Worm (Caenorhabditis elegans) whole organism, L4/young adult: ENCODE measurements around the gene rsks-1.
"Not testable (repeated sequence)": the region's sequence is repeated elsewhere in the genome, so short reads cannot be mapped to it uniquely, and the experiment has no call there.

Source experiments
- W03F9.2 ChIP-seq: fragments of 150-350 bp; optimal IDR thresholded peaks from 2 replicates; lab custom pipeline; 2014; ENCODE audit warnings: missing biosample characterization, missing genetic modification characterization
- dao-5 ChIP-seq: sonication (generic microtip); optimal IDR thresholded peaks from 2 replicates; lab custom pipeline; 2016; ENCODE audit warnings: missing genotype, missing genetic modification characterization, moderate library complexity, missing compliant biosample characterization
- him-1 ChIP-seq: sonication (generic microtip); optimal IDR thresholded peaks from 2 replicates; lab custom pipeline; 2016; ENCODE audit warnings: missing genotype, missing genetic modification reagents, missing genetic modification characterization, missing compliant biosample characterization

Gene rsks-1

DNA sequence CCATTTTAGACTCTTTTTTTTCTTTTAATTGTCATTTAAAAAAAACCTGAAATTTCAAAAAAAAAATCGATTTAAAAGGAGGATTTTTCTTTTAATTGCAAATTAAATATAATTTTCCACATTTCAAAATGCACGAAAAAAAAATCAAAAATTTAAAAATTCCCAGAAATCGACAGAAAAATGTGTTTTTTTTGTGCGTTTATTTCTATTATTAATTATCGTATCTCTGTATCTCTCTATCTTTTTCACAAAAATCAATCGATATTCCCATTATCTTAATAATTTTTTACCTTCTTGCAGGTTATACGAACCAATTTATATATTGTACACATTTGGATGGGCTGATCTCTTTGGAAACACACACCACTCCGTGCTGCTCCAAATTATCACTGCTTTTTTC lies at the start of gene rsks-1:
Gene rsks-1, plus strand, starts transcription at position 301 of the 400 bp plus-strand sequence.
- no peak for TF ChIP-seq dao-5 (tag; lab: Kevin White, UChicago)
- no peak for TF ChIP-seq him-1 (tag; lab: Kevin White, UChicago)
- no peak for TF ChIP-seq W03F9.2

DNA sequence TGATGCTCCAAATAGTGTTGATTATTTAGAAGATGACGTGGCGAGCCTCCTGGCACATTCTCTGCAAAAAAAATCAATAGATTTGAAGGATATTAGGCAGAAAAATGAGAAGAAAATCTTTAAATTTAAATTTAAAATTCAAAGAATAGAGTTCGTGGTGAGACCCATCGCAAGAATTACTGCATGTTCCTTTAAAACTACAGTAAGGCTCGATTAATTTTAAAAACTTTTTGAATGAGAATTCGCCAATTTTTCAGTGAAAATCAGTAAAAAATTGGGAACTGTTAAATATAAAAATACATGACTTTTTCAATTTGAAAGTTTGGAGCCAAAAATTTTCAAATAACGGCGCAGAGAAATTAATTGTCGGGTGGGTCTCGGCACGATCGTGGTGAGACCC lies 49.8 kb upstream of the rsks-1 start, which contains the start of gene tra-1:
Gene tra-1, minus strand, starts transcription at position 62 of the 400 bp plus-strand sequence.
- TF ChIP-seq him-1 (tag; lab: Kevin White, UChicago) (no peak), W03F9.2 (no peak), dao-5 (tag; lab: Kevin White, UChicago) (no peak)

DNA sequence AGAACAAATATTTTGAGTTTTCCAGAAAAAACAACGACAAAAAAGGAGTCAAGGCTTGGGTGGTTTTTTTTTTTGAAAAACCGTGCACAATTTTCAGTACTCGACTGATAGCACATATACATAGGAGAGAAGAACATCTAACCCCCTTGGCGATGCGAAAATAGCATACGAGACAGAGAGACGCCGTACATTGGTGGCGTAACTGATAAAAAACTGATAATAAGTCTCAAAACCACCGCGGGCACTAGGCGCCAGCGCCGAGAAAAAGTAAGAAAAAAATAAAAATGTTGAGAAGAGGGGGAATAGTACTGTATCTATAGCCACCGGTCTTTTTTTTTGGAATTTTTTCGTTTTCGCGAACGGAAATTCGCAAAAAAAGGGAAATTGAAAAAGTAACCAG lies 49.4 kb upstream of the rsks-1 start:
- no peak for TF ChIP-seq dao-5 (tag; lab: Kevin White, UChicago)
- no peak for TF ChIP-seq him-1 (tag; lab: Kevin White, UChicago)
- no peak for TF ChIP-seq W03F9.2

DNA sequence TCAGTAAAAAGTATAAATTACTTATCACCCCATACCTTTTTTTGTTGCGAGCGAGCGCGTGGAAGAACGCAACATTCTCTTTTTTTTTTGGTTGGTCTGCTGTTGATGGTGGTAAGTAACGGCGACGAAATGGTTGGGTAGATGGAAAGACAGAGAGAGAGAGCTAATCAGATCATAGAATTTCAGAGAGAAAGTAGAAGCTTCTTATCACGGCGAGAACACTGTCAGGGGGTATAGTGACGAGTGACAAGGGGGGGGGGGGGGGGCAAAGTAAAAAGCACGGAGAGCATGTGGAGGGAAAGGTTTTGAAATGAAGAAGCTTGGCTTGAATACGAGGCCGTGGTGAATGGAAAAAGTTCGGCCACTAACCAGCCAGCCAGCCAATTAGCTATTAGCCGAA lies 47.6 kb upstream of the rsks-1 start:
- TF ChIP-seq him-1 (tag; lab: Kevin White, UChicago), result no peak

DNA sequence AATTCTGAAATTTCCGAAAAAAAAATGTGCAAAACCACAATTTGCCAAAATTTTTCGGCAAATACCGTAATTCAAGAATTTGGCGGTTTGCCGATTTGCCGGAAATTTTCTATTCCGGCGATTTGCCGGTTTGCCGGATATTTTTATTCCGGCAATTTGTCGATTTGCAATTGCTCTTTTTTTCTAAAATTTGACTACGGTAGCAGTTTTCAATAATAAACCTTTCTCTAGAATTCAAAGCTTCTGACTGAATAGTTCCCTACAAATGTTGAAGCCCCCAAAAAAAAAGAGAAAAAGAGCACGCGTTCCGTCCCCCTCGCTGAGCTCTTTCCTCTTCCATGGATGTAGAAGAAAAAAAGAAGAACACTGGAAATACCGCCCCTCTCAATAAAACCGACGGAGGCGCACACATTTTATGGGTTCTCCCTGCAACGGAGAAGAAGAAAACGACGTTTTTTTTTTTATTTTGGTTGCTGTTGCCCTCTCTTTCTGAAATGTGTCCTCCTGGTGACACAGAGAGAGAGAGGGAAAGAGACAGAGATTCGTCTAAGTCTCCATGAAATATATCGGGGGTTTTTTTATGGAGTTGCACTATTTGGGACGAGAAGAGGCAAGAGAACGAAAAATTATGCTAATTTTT lies 43.9 kb upstream of the rsks-1 start:
- TF ChIP-seq W03F9.2 (no peak), him-1 (tag; lab: Kevin White, UChicago) (peak; percentile 26), dao-5 (tag; lab: Kevin White, UChicago) (no peak)

DNA sequence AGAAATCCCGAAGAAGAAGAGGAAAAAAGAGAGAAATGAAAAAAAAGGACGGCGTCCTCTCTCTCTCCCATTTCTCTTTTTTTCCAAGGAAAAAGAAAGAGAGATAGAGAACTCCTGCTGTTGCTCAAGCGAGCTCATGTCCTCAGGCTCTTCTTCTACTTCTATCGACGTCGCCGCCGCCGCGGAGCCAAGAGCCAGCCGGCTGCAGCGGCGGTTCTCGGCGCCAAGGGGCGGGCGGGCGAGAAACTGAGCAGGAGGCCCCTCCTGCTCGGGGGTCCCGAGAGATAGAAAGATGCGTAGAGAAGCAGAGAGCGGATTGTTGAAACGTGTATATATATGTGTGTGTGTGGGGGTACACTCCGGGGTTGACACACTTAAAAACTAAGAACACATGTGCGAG lies 41.9 kb upstream of the rsks-1 start:
- TF ChIP-seq him-1 (tag; lab: Kevin White, UChicago) (peak; percentile 77), dao-5 (tag; lab: Kevin White, UChicago) (no peak)

DNA sequence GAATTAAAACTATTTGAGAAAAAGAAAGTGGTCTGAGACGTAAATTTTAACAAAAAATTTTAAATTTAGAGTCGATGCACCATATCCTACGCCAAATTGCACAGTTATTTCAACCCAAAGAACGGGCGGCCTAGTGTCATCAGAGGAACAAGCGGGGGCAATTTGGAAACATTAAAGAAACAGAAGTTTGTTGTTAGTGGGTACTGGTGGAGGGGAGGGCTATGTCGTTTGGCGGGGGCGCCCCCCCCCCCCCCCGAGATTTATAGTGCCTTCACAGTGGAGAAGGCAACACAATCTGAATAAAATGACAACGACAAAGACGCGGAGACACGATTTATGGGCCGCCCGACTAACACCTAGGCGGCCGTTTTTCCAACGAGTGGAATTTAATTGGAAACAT lies 38.0 kb upstream of the rsks-1 start:
- TF ChIP-seq him-1 (tag; lab: Kevin White, UChicago), result no peak
- no peak for TF ChIP-seq dao-5 (tag; lab: Kevin White, UChicago)
- no peak for TF ChIP-seq W03F9.2

DNA sequence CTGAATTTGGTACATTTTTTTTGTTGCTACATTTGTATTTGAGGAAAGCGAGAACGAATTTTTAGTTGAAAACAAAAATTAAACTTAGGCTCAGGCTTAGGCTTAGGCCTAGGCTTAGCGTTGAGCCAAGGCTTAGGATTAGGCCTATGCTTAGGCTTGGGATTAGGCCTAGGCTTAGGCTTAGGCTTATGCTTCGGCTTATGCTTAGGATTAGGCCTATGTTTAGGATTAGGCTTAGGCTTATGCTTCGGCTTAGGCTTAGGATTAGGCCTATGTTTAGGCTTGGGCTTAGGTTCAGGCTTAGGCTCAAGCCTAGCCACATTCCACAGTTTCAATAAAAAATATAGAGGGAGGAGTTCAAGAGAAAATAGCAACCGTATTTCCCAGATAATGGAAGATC lies 37.1 kb upstream of the rsks-1 start:
- TF ChIP-seq dao-5 (tag; lab: Kevin White, UChicago) (no peak), W03F9.2 (no peak), him-1 (tag; lab: Kevin White, UChicago) (no peak)

DNA sequence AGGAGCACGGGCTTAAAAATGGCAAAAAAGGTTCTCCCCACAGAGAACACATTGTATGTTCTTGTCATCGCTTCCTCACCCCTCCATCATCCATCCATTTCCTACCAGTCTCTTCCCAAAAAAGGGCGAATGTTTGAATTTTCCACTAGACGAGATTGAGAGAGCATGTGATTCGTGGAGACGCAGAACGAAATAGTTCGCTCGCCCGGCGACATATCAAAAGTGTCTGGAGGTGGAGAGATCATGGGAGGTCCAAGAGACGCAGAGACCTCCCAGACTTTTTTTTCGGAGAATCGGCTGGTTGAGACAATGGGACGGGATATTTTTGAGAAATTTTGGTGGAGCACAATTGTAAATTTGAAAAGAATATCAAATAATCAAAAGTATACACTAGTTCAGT lies 36.5 kb upstream of the rsks-1 start:
- TF ChIP-seq W03F9.2 (no peak), dao-5 (tag; lab: Kevin White, UChicago) (no peak), him-1 (tag; lab: Kevin White, UChicago) (no peak)

DNA sequence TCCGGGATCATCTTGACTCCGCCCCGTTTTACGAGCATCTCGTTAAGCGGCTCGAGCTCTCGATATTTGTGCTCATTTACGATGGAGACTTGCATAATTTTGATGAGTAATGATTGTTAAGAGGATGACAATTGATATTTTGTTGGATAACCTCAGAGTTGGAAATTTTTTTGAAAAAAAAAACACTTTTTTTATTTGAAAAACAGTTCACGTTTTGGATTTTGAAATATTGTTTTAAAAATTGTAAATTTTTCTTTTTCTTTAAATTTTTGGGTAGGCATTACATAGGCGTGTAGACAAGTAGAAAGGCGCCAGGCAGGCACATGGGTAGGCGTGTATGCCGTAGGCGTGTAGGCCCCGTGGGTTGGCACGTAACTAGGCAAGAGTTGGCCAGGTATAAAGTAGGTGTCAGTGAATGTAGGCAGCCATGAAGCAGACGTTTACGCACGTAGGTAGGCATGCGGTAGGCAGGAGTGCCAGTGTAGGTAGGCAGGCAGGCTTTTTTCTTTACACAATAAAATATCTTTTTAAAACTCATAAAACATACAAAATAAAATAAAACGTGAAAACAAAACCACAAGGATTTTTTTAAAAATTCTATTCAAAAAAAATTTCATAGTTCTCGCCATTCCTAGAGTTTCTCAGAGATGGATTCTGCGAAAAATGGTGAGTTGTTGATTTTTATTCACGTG lies 26.6 kb upstream of the rsks-1 start, which contains the start of the genes tbx-34 and wht-8:
Gene tbx-34, minus strand, starts transcription at position 101 of the 692 bp plus-strand sequence.
Gene wht-8, plus strand, starts transcription at position 642 of the 692 bp plus-strand sequence.
- TF ChIP-seq dao-5 (tag; lab: Kevin White, UChicago), result no peak
- TF ChIP-seq W03F9.2, result no peak
- no peak for TF ChIP-seq him-1 (tag; lab: Kevin White, UChicago)

DNA sequence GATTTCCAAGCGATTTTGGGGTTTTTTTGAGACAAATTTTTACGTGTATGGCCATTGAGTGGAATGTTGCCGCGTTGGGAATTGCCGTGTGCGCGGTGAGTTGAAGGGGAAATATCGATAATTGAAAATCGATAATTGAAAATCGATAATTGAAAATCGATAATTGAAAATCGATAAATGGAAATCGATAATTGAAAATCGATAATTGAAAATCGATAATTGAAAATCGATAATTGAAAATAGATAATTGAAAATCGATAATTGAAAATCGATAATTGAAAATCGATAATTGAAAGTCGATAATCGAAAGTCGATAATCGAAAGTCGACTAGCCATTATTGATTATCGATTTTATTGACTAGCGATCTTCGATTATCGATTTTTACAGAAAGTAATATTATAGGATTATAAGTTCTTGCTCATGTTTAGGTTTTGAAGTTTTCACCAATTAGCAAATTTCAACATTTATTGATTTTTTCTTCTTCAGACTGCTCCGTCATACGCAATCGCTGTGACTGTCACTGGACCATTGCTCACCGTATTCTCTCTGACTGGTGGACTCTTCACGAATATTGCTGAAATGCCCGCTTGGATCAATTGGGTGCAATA lies 23.2 kb upstream of the rsks-1 start:
- TF ChIP-seq dao-5 (tag; lab: Kevin White, UChicago) (no peak), W03F9.2 (no peak)

DNA sequence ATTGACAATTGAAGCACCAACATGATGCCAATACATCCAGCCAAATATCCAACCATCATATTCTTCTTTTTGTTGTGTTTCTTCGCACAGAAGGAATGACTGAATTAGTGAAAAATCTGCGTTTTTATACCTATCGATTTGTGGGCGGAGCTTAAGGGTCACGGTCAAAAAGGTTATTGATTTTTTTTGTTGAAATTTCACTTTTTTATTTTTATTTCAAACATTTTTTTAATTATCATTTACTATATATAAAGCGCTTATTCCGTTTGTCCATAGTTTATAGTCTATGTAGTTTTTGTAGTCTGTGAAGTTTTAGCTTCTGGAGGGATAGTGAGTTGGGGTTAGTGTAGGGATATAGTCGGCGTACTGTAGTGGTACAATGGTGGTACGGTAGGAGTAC lies 20.9 kb upstream of the rsks-1 start, which contains the start of gene Y47D3A.13:
Gene Y47D3A.13, minus strand, starts transcription at position 101 of the 400 bp plus-strand sequence.
- not testable (repeated sequence) for TF ChIP-seq W03F9.2; him-1 (tag; lab: Kevin White, UChicago); dao-5 (tag; lab: Kevin White, UChicago)

DNA sequence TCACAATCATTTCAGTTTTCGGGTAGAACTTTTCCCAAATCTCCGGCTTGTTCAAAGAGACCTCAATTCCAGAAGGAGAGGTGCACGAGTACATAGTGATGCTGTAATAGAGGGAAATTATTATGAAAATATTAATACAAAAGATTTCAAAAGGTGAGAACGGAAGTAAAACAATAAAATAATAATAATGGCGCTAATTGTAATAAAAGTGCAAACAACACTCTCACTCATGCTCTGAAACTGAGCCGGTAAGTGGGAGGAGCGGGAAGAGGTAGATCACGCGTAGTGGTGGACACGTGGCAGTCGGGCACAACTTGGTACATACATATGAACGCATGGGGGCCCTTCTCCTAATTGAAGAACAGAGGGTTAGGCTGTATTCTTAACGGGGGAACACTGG lies 17.9 kb upstream of the rsks-1 start, which contains the start of gene tbx-37:
Gene tbx-37, minus strand, starts transcription at position 101 of the 400 bp plus-strand sequence.
- TF ChIP-seq W03F9.2 (no peak), dao-5 (tag; lab: Kevin White, UChicago) (no peak), him-1 (tag; lab: Kevin White, UChicago) (no peak)

DNA sequence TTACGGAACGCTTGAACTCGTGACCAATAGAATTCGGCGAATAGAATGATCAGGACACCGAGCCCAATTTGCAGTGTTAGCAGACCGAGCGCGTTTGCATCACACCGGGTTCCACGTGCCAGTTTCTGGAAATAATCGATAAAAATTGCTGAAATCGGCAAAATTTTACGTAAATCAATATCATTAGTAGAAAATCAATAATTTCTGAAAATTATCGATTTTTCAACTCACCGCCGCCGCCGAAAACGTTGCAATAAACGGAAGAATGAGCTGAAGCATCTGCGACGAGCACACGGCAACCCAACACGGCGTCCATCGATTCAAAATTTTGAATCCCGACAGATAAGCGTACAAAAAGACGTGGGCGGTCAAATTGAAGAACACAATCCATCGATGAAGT lies 14.3 kb upstream of the rsks-1 start:
- TF ChIP-seq W03F9.2 (no peak), dao-5 (tag; lab: Kevin White, UChicago) (no peak), him-1 (tag; lab: Kevin White, UChicago) (no peak)
